Fruit fly (Drosophila melanogaster) whole organism, prepupa: ENCODE measurements around the gene CG17919.
A peak's percentile ranks its signal among the peaks of the same experiment; 100 is the strongest.

Source experiments
- Blimp-1 ChIP-seq: fragments of 200-800 bp; sonication (Bioruptor generic); optimal IDR thresholded peaks from 3 replicates; lab custom pipeline; 2017; ENCODE audit warnings: missing biosample characterization, missing genetic modification characterization, mild to moderate bottlenecking, moderate library complexity, missing genetic modification reagents
- CG10631 ChIP-seq: fragments of 200-800 bp; sonication (Bioruptor generic); optimal IDR thresholded peaks from 2 replicates; lab custom pipeline; 2016; ENCODE audit warnings: missing biosample characterization, missing genetic modification characterization
- CG10669 ChIP-seq: fragments of 200-800 bp; sonication (Bioruptor generic); optimal IDR thresholded peaks from 3 replicates; lab custom pipeline; 2018; ENCODE audit warnings: missing biosample characterization, mild to moderate bottlenecking, missing genetic modification characterization, moderate library complexity
- CG11294 ChIP-seq: fragments of 200-800 bp; sonication (Bioruptor generic); IDR thresholded peaks from 2 replicates; pipeline ENCODE4 v1.3.6; 2022; ENCODE audit warnings: missing biosample characterization, missing genetic modification characterization
- CG11902 ChIP-seq: fragments of 200-800 bp; sonication (Bioruptor generic); optimal IDR thresholded peaks from 3 replicates; lab custom pipeline; 2016; ENCODE audit warnings: missing biosample characterization, missing genetic modification characterization
- CG15336 ChIP-seq: fragments of 200-800 bp; sonication (Bioruptor generic); IDR thresholded peaks from 2 replicates; pipeline ENCODE4 v1.3.6; 2022; ENCODE audit warnings: missing biosample characterization, missing genetic modification characterization
- CG1621 ChIP-seq: fragments of 200-800 bp; sonication (Bioruptor generic); optimal IDR thresholded peaks from 3 replicates; lab custom pipeline; 2018; ENCODE audit warnings: missing biosample characterization, mild to moderate bottlenecking, missing genetic modification characterization
- CG32006 ChIP-seq: fragments of 200-800 bp; sonication (Bioruptor generic); optimal IDR thresholded peaks from 3 replicates; lab custom pipeline; 2017; ENCODE audit warnings: missing biosample characterization, mild to moderate bottlenecking, missing genetic modification characterization
- CG34406 ChIP-seq: fragments of 200-800 bp; sonication (Bioruptor generic); optimal IDR thresholded peaks from 3 replicates; lab custom pipeline; 2016; ENCODE audit warnings: missing biosample characterization, missing genetic modification characterization
- CG3919 ChIP-seq: fragments of 200-800 bp; sonication (Bioruptor generic); optimal IDR thresholded peaks from 3 replicates; lab custom pipeline; 2016; ENCODE audit warnings: missing biosample characterization, missing genetic modification characterization
- CG4318 ChIP-seq: fragments of 200-800 bp; sonication (Bioruptor generic); optimal IDR thresholded peaks from 3 replicates; lab custom pipeline; 2017; ENCODE audit warnings: missing biosample characterization, mild to moderate bottlenecking, missing genetic modification characterization
- CG6163 ChIP-seq: fragments of 200-800 bp; sonication (Bioruptor generic); IDR thresholded peaks from 3 replicates; pipeline ENCODE4 v1.3.6; 2022; ENCODE audit warnings: missing biosample characterization, missing genetic modification characterization
- CG6276 ChIP-seq: fragments of 200-800 bp; sonication (Bioruptor generic); optimal IDR thresholded peaks from 2 replicates; lab custom pipeline; 2017; ENCODE audit warnings: missing biosample characterization, mild to moderate bottlenecking, missing genetic modification characterization
- CG6792 ChIP-seq: fragments of 200-800 bp; sonication (Bioruptor generic); optimal IDR thresholded peaks from 3 replicates; lab custom pipeline; 2016; ENCODE audit warnings: missing biosample characterization, missing genetic modification characterization
- CG6808 ChIP-seq: fragments of 200-800 bp; sonication (Bioruptor generic); optimal IDR thresholded peaks from 3 replicates; lab custom pipeline; 2017; ENCODE audit warnings: missing biosample characterization, missing genetic modification characterization, mild to moderate bottlenecking, moderate library complexity, missing genetic modification reagents
- CG8319 ChIP-seq: fragments of 200-800 bp; sonication (Bioruptor generic); optimal IDR thresholded peaks from 3 replicates; lab custom pipeline; 2016; ENCODE audit warnings: missing biosample characterization, missing genetic modification characterization
- CG8632 ChIP-seq: fragments of 200-800 bp; sonication (Bioruptor generic); optimal IDR thresholded peaks from 3 replicates; lab custom pipeline; 2016; ENCODE audit warnings: missing biosample characterization, missing genetic modification characterization
- CG9139 ChIP-seq: fragments of 200-800 bp; sonication (Bioruptor generic); optimal IDR thresholded peaks from 3 replicates; lab custom pipeline; 2017; ENCODE audit warnings: missing biosample characterization, mild to moderate bottlenecking, missing genetic modification characterization
- Eip75B ChIP-seq: fragments of 200-800 bp; sonication (Bioruptor generic); optimal IDR thresholded peaks from 3 replicates; lab custom pipeline; 2016; ENCODE audit warnings: missing biosample characterization, missing genetic modification characterization
- Eip78C ChIP-seq: fragments of 200-800 bp; sonication (Bioruptor generic); peaks from one replicate; lab custom pipeline; 2016; ENCODE audit warnings: missing biosample characterization, missing genetic modification characterization
- Eip93F ChIP-seq: fragments of 200-800 bp; sonication (Bioruptor generic); optimal IDR thresholded peaks from 2 replicates; lab custom pipeline; 2016; ENCODE audit warnings: missing biosample characterization, mild to moderate bottlenecking, missing genetic modification characterization
- Ets21C ChIP-seq: fragments of 200-800 bp; sonication (Bioruptor generic); optimal IDR thresholded peaks from 3 replicates; lab custom pipeline; 2016; ENCODE audit warnings: missing biosample characterization, missing genetic modification characterization
- Ets96B ChIP-seq: fragments of 200-800 bp; optimal IDR thresholded peaks from 2 replicates; lab custom pipeline; 2019; ENCODE audit warnings: missing biosample characterization, mild to moderate bottlenecking, missing genetic modification characterization, moderate library complexity
- Hr39 ChIP-seq: fragments of 200-800 bp; sonication (Bioruptor generic); optimal IDR thresholded peaks from 2 replicates; lab custom pipeline; 2016; ENCODE audit warnings: missing biosample characterization, missing genetic modification characterization
- Lpt ChIP-seq: fragments of 200-800 bp; sonication (Bioruptor generic); optimal IDR thresholded peaks from 3 replicates; lab custom pipeline; 2016; ENCODE audit warnings: missing biosample characterization, missing genetic modification characterization
- Met ChIP-seq: fragments of 200-800 bp; sonication (Bioruptor generic); optimal IDR thresholded peaks from 3 replicates; lab custom pipeline; 2016; ENCODE audit warnings: missing biosample characterization, missing genetic modification characterization
- OdsH ChIP-seq: fragments of 200-800 bp; sonication (Bioruptor generic); optimal IDR thresholded peaks from 3 replicates; lab custom pipeline; 2016; ENCODE audit warnings: missing biosample characterization, missing genetic modification characterization
- Smox ChIP-seq: fragments of 200-800 bp; sonication (Bioruptor generic); optimal IDR thresholded peaks from 3 replicates; lab custom pipeline; 2016; ENCODE audit warnings: missing biosample characterization, missing genetic modification characterization
- Sox102F ChIP-seq: fragments of 200-800 bp; sonication (Bioruptor generic); optimal IDR thresholded peaks from 2 replicates; lab custom pipeline; 2016; ENCODE audit warnings: missing biosample characterization, mild to moderate bottlenecking, missing genetic modification characterization
- Sox14 ChIP-seq: fragments of 200-800 bp; sonication (Bioruptor generic); optimal IDR thresholded peaks from 3 replicates; lab custom pipeline; 2016; ENCODE audit warnings: missing biosample characterization, missing genetic modification characterization
- Sox15 ChIP-seq: fragments of 200-800 bp; sonication (Bioruptor generic); optimal IDR thresholded peaks from 3 replicates; lab custom pipeline; 2016; ENCODE audit warnings: missing biosample characterization, missing genetic modification characterization
- achi ChIP-seq: fragments of 200-800 bp; sonication (Bioruptor generic); optimal IDR thresholded peaks from 3 replicates; lab custom pipeline; 2016; ENCODE audit warnings: missing biosample characterization, missing genetic modification characterization
- dac ChIP-seq: fragments of 200-800 bp; sonication (Bioruptor generic); optimal IDR thresholded peaks from 2 replicates; lab custom pipeline; 2017; ENCODE audit warnings: missing biosample characterization, mild to moderate bottlenecking, missing genetic modification characterization
- dsx ChIP-seq: fragments of 200-800 bp; optimal IDR thresholded peaks from 3 replicates; lab custom pipeline; 2019; ENCODE audit warnings: missing biosample characterization, mild to moderate bottlenecking, missing genetic modification characterization, moderate library complexity; ENCODE audit not compliant: poor library complexity, severe bottlenecking
- eg ChIP-seq: fragments of 200-800 bp; sonication (Bioruptor generic); IDR thresholded peaks from 3 replicates; pipeline ENCODE4 v1.3.6; 2022; ENCODE audit warnings: missing biosample characterization, missing genetic modification characterization
- esn ChIP-seq: fragments of 200-800 bp; sonication (Bioruptor generic); optimal IDR thresholded peaks from 2 replicates; lab custom pipeline; 2016; ENCODE audit warnings: missing biosample characterization, mild to moderate bottlenecking, missing genetic modification characterization, moderate library complexity
- fd85E ChIP-seq: fragments of 200-800 bp; sonication (Bioruptor generic); optimal IDR thresholded peaks from 3 replicates; lab custom pipeline; 2016; ENCODE audit warnings: missing biosample characterization, missing genetic modification characterization
- pdm3 ChIP-seq: fragments of 200-800 bp; sonication (Bioruptor generic); optimal IDR thresholded peaks from 3 replicates; lab custom pipeline; 2016; ENCODE audit warnings: missing biosample characterization, missing genetic modification characterization
- salr ChIP-seq, 2 experiments: fragments of 200-800 bp; sonication (Bioruptor generic); optimal IDR thresholded peaks; 3 replicates each; lab custom pipeline; 2016 to 2018; ENCODE audit warnings: missing biosample characterization in 2 of 2, missing genetic modification characterization in 2 of 2, mild to moderate bottlenecking in 1 of 2
- spab ChIP-seq: fragments of 200-800 bp; sonication (Bioruptor generic); optimal IDR thresholded peaks from 2 replicates; lab custom pipeline; 2017; ENCODE audit warnings: missing biosample characterization, mild to moderate bottlenecking, missing genetic modification characterization, missing genetic modification reagents
- svp ChIP-seq: fragments of 200-800 bp; sonication (Bioruptor generic); peaks from one replicate; lab custom pipeline; 2016; ENCODE audit warnings: missing biosample characterization, missing genetic modification characterization
- topi ChIP-seq: fragments of 200-800 bp; sonication (Bioruptor generic); optimal IDR thresholded peaks from 3 replicates; lab custom pipeline; 2016; ENCODE audit warnings: missing biosample characterization, missing genetic modification characterization
- vri ChIP-seq: fragments of 200-800 bp; sonication (Bioruptor generic); optimal IDR thresholded peaks from 3 replicates; lab custom pipeline; 2016; ENCODE audit warnings: missing biosample characterization, mild to moderate bottlenecking, missing genetic modification characterization

Gene CG17919

dm6 chr3R:6351696-6352378 lies 8.0 kb downstream of the CG17919 start (continued):
- no peak for TF ChIP-seq Blimp-1 (GFP tag; lab: Kevin White, UChicago)
- TF ChIP-seq CG34406: no peak
- TF ChIP-seq CG11902 (GFP tag; lab: Kevin White, UChicago): no peak
- no peak for TF ChIP-seq Eip93F (GFP tag; lab: Kevin White, UChicago)
- TF ChIP-seq Lpt: no peak
- TF ChIP-seq dac (GFP tag; lab: Kevin White, UChicago): peak; percentile 37
- no peak for TF ChIP-seq topi (GFP tag; lab: Kevin White, UChicago)
- peak; percentile 4 for TF ChIP-seq Eip75B (GFP tag; lab: Kevin White, UChicago)
- peak; percentile 79 for TF ChIP-seq Eip78C (GFP tag; lab: Kevin White, UChicago)
- TF ChIP-seq CG4318 (GFP tag; lab: Kevin White, UChicago): peak; percentile 45
- TF ChIP-seq Met (GFP tag; lab: Kevin White, UChicago): no peak
- TF ChIP-seq CG9139 (GFP tag; lab: Kevin White, UChicago): no peak
- peak; percentile 52 for TF ChIP-seq OdsH (GFP tag; lab: Kevin White, UChicago)
- TF ChIP-seq Sox102F (GFP tag; lab: Kevin White, UChicago): peak; percentile 15
- TF ChIP-seq Hr39 (GFP tag; lab: Kevin White, UChicago): peak; percentile 9
- peak; percentile 42 for TF ChIP-seq CG6808
- no peak for TF ChIP-seq CG6792 (GFP tag; lab: Kevin White, UChicago)
- peak; percentile 73 for TF ChIP-seq CG15336 (GFP tag; lab: Robert Waterston, UW)
- peak; percentile 24 for TF ChIP-seq CG3919
- TF ChIP-seq Sox14 (GFP tag; lab: Kevin White, UChicago): peak; percentile 34
- peak; percentile 14 for TF ChIP-seq CG10631 (GFP tag; lab: Kevin White, UChicago)
- TF ChIP-seq eg: peak; percentile 52; the same call in 2 of the 3 replicates
- 0 out of 3 replicates have a peak, but pooled peaks have one; percentile 41 for TF ChIP-seq CG6163 (GFP tag; lab: Robert Waterston, UW)
- TF ChIP-seq Ets21C: no peak
- TF ChIP-seq Smox: no peak
- no peak for TF ChIP-seq CG8319 (GFP tag; lab: Kevin White, UChicago)
- TF ChIP-seq achi (GFP tag; lab: Kevin White, UChicago): peak; percentile 39
- TF ChIP-seq vri: no peak
- peak; percentile 17 for TF ChIP-seq Ets96B (tag; lab: Kevin White, UChicago)
- TF ChIP-seq CG11294 (GFP tag; lab: Robert Waterston, UW): no peak
- no peak for TF ChIP-seq fd85E (GFP tag; lab: Kevin White, UChicago)
- no peak for TF ChIP-seq spab (GFP tag; lab: Kevin White, UChicago)
- peak; percentile 47 for TF ChIP-seq pdm3 (GFP tag; lab: Kevin White, UChicago)
- TF ChIP-seq esn: peak; percentile 31
- no peak for TF ChIP-seq CG1621

dm6 chr3R:6352436-6352835 lies 8.6 kb downstream of the CG17919 start:
- no peak for TF ChIP-seq topi (GFP tag; lab: Kevin White, UChicago)
- no peak for TF ChIP-seq CG10669 (GFP tag; lab: Kevin White, UChicago)
- no peak for TF ChIP-seq pdm3 (GFP tag; lab: Kevin White, UChicago)
- TF ChIP-seq salr (GFP tag; optimal IDR thresholded peaks at IDR 0.05; lab: Kevin White, UChicago): no peak
- no peak for TF ChIP-seq dac (GFP tag; lab: Kevin White, UChicago)
- TF ChIP-seq Smox: no peak
- TF ChIP-seq Sox102F (GFP tag; lab: Kevin White, UChicago): no peak
- no peak for TF ChIP-seq svp (GFP tag; lab: Kevin White, UChicago)
- no peak for TF ChIP-seq eg
- TF ChIP-seq dsx: no peak
- no peak for TF ChIP-seq CG3919
- TF ChIP-seq CG6276 (GFP tag; lab: Kevin White, UChicago): no peak
- no peak for TF ChIP-seq CG32006 (GFP tag; lab: Kevin White, UChicago)
- TF ChIP-seq Sox15 (GFP tag; lab: Kevin White, UChicago): no peak
- TF ChIP-seq Ets21C: no peak
- TF ChIP-seq Hr39 (GFP tag; lab: Kevin White, UChicago): no peak
- no peak for TF ChIP-seq Eip75B (GFP tag; lab: Kevin White, UChicago)
- TF ChIP-seq CG8632: no peak
- TF ChIP-seq, all 60 proteins: peak for 0
